Fruit fly (Drosophila melanogaster): ENCODE data around the gene CG32857.

- TF ChIP-seq CTCF (optimal IDR thresholded peaks at IDR 0.05) (no peak), CG8478 (optimal IDR thresholded peaks at IDR 0.05) (no peak)
Measured at dm6 chrX:21630160-21630738, 12.8 kb upstream of the CG32857 start.
